Worm (Caenorhabditis elegans) whole organism, early embryonic: ENCODE data around the gene K03B8.8.

Experiments
- ceh-13 ChIP-seq: fragments of 200-800 bp; sonication (Bioruptor generic); optimal IDR thresholded peaks from 2 replicates; lab custom pipeline; 2018; ENCODE audit warnings: mild to moderate bottlenecking, missing genetic modification characterization, missing compliant biosample characterization
- ceh-36 ChIP-seq: sonication (generic microtip); optimal IDR thresholded peaks from 2 replicates; lab custom pipeline; 2016; ENCODE audit warnings: missing genetic modification characterization, inconsistent platforms, missing compliant biosample characterization
- ets-7 ChIP-seq: sonication (generic microtip); optimal IDR thresholded peaks from 2 replicates; lab custom pipeline; 2016; ENCODE audit warnings: missing genotype, missing genetic modification characterization, missing compliant biosample characterization
- flt-1 ChIP-seq: fragments of 200-800 bp; sonication (Bioruptor generic); IDR thresholded peaks from 2 replicates; pipeline ENCODE4 v1.3.6; 2022; ENCODE audit warnings: missing genetic modification characterization, missing compliant biosample characterization
- hmbx-1 ChIP-seq: sonication (generic microtip); optimal IDR thresholded peaks from 2 replicates; lab custom pipeline; 2016; ENCODE audit warnings: mild to moderate bottlenecking, missing genetic modification characterization, missing compliant biosample characterization
- hmg-4 ChIP-seq: fragments of 200-800 bp; sonication (Bioruptor generic); optimal IDR thresholded peaks from 2 replicates; lab custom pipeline; 2018; ENCODE audit warnings: mild to moderate bottlenecking, missing genetic modification characterization, missing compliant biosample characterization
- scrt-1 ChIP-seq: fragments of 200-800 bp; sonication (Bioruptor generic); IDR thresholded peaks from 2 replicates; pipeline ENCODE4 v1.3.6; 2022; ENCODE audit warnings: missing genetic modification characterization, missing compliant biosample characterization
- sea-1 ChIP-seq: fragments of 200-800 bp; sonication (Bioruptor generic); conservative IDR thresholded peaks from 2 replicates; pipeline ENCODE4 v1.3.6; 2022; ENCODE audit warnings: missing genetic modification characterization, missing compliant biosample characterization
- tbx-11 ChIP-seq: fragments of 200-800 bp; sonication (Bioruptor generic); IDR thresholded peaks from 2 replicates; pipeline ENCODE4 v1.3.6; 2022; ENCODE audit warnings: missing genetic modification characterization, missing compliant biosample characterization
- tbx-37 ChIP-seq: fragments of 200-800 bp; sonication (Bioruptor generic); conservative IDR thresholded peaks from 2 replicates; pipeline ENCODE4 v1.3.6; 2022; ENCODE audit warnings: missing genetic modification reagents, missing genetic modification characterization, missing compliant biosample characterization
- tra-4 ChIP-seq: sonication (generic microtip); optimal IDR thresholded peaks from 2 replicates; lab custom pipeline; 2017; ENCODE audit warnings: missing genetic modification characterization, missing compliant biosample characterization

K03B8.8 gene

DNA sequence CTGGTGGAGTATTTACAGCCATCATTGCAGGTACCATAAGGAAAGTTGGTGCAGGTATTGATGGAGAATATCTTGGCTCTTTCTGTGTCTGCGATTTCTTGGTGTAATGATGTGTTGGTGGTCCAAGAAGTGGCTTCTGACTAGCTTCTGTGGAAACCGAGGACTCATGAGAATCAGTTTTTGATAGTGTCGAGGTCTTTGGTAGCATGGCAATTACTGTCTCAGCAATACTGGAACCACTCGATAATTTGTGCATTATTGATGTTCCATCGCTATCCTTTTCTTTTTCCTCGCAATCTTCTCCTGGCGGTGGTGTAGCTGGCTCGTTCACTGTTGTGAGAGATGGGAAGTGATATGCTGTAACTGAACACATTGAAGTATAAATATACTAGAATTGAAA, 47.2 kb downstream of the K03B8.8 start:
- TF ChIP-seq hmbx-1 (no peak), tra-4 (no peak), scrt-1 (no peak), sea-1 (GFP tag; lab: Robert Waterston, UW) (no peak), flt-1 (no peak), hmg-4 (GFP tag; lab: Kevin White, UChicago) (no peak), ceh-36 (no peak), ceh-13 (no peak), tbx-11 (no peak), tbx-37 (GFP tag; lab: Robert Waterston, UW) (no peak), ets-7 (tag; lab: Kevin White, UChicago) (no peak)
